Worm (Caenorhabditis elegans) whole organism, early embryonic: ENCODE results near the gene eak-4.

Source experiments
- B0310.2 ChIP-seq: sonication (generic microtip); optimal IDR thresholded peaks from 2 replicates; lab custom pipeline; 2016; ENCODE audit warnings: mild to moderate bottlenecking, missing genetic modification characterization, missing compliant biosample characterization
- ama-1 ChIP-seq: fragments of 150-350 bp; optimal IDR thresholded peaks from 2 replicates; lab custom pipeline; 2014
- ceh-13 ChIP-seq: fragments of 200-800 bp; sonication (Bioruptor generic); optimal IDR thresholded peaks from 2 replicates; lab custom pipeline; 2018; ENCODE audit warnings: mild to moderate bottlenecking, missing genetic modification characterization, missing compliant biosample characterization
- hnd-1 ChIP-seq: sonication (generic microtip); optimal IDR thresholded peaks from 2 replicates; lab custom pipeline; 2016; ENCODE audit warnings: missing genetic modification characterization, missing compliant biosample characterization
- pes-1 ChIP-seq: fragments of 200-800 bp; sonication (Bioruptor generic); IDR thresholded peaks from 2 replicates; pipeline ENCODE4 v1.3.6; 2022; ENCODE audit warnings: missing genetic modification reagents, missing genetic modification characterization, missing compliant biosample characterization

ce11 chrIV:12560568-12560967 is 35.3 kb upstream of the eak-4 start, which contains the start of gene snb-7:
- TF ChIP-seq hnd-1 (tag; lab: Kevin White, UChicago) (no peak), pes-1 (GFP tag; lab: Robert Waterston, UW) (no peak), ama-1 (no peak), B0310.2 (tag; lab: Kevin White, UChicago) (no peak), ceh-13 (GFP tag; lab: Kevin White, UChicago) (no peak)
